Worm (Caenorhabditis elegans): Measurements from ENCODE around the gene ptr-8.
"Not testable (repeated sequence)": the region's sequence is repeated elsewhere in the genome, so short reads cannot be mapped to it uniquely, and the experiment has no call there.

Gene ptr-8

DNA sequence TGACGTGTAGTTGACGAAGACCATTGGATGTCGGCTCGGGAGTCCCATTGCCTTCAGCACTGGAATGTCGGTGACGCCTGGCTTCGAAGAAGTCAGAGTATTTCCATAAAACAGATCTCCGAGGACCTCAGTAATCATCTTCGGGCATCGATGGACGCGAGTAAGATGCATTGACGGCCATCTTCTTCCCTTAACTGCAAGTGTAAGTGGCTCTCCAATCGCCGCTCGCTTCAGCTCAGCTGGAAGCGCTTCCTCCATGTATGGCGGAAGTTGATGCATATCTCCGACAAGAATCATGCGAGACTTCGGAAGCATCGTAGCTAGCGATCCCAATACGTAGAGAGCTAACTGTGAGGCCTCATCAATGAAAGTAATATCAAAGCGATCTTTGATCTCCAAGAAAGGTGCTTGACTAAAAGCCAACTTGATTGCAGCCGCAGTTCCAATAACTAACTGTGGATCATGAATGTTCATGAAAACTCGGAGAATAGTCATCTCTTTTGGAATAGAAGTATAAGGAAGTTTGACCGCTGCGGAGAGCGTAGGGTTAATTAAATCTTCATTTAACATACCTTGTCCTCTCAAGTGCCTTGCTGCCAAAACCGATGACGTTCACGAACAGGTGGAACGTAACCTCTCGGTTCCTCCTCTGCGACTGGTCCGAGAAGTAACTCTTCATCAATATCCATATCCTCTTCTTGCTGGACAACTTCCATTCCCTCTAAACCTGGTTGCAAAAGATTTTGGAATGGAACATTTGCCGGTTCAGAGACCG, 45.1 kb downstream of the ptr-8 start:
- no peak for TF ChIP-seq dao-5 (tag; optimal IDR thresholded peaks at IDR 0.05)
- TF ChIP-seq W03F9.2 (tag; optimal IDR thresholded peaks at IDR 0.05), result no peak
- TF ChIP-seq him-1 (tag; optimal IDR thresholded peaks at IDR 0.05), result no peak

DNA sequence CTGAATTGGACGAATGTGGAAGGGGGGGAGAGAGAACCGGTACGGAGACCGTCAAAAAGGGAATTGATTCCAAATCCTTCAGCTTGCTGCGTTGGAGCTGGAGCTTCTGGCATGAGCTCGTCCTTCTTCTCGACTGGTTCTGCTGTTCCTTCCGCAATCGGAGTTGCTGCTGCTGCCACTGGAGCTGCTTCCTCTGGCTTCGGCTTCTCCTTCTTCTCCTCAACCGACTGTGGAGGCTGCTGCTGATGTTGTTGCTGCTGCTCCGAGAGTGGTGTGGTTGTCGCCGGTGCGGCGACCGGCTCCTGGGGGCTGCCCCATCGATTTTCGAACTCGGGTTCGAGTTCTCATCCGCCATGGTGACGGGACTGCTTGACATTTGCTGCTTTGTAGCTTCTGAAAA, 45.7 kb downstream of the ptr-8 start, which contains the start of gene R03D7.2:
Gene R03D7.2 (minus strand): TSS at position 399 of the 400 bp plus-strand sequence.
- TF ChIP-seq W03F9.2 (tag; optimal IDR thresholded peaks at IDR 0.05) (no peak), him-1 (tag; optimal IDR thresholded peaks at IDR 0.05) (no peak), dao-5 (tag; optimal IDR thresholded peaks at IDR 0.05) (no peak)

DNA sequence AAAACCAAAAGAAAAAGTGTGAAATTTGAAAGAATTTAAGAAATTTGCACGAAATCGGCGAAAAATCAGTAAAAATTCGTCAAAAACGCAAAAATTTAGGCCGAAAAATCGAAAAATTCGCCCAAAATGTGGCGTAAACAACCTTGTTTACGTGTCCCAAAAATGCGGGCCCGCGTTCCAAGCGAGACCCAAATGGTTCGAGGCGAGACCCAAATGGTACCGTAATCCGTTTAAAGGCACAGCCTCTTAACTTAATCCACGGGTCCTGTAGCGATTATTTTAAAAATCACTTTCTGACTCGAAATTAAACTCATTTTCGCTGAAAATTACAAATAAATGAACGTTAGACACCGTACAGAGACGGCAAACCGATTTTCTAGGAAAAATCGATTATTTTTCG, 46.3 kb downstream of the ptr-8 start:
- TF ChIP-seq W03F9.2 (tag; optimal IDR thresholded peaks at IDR 0.05) (no peak), him-1 (tag; optimal IDR thresholded peaks at IDR 0.05) (no peak)

DNA sequence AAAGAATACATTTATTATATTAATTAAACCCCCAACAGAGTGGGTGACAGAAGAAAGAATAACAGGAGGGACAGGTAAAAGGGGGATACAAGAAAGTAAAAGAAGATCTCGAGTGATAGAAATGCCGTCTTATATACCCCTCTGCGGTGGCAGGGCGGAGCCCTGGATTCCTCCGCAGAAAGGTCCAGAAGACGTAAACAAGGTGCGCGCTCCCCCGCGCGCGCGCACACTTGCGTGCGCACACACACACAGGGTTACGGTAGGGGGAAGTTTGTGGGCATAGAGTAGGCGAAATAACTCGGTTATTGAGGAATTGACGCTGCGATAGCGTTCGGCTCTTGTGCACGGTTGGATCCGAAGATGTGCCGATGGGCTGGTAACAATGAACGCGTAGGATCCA, 52.8 kb downstream of the ptr-8 start, which contains the start of gene R03D7.15:
Gene R03D7.15 (plus strand): TSS at position 299 of the 400 bp plus-strand sequence.
- TF ChIP-seq him-1, W03F9.2, dao-5 (tag; optimal IDR thresholded peaks at IDR 0.05): not testable (repeated sequence)
